Fruit fly (Drosophila melanogaster) whole organism, prepupa: ENCODE data around the gene PolD1.

ENCODE experiments used
- Blimp-1 ChIP-seq: fragments of 200-800 bp; sonication (Bioruptor generic); optimal IDR thresholded peaks from 3 replicates; lab custom pipeline; 2017; ENCODE audit warnings: missing biosample characterization, missing genetic modification characterization, mild to moderate bottlenecking, moderate library complexity, missing genetic modification reagents
- CG10631 ChIP-seq: fragments of 200-800 bp; sonication (Bioruptor generic); optimal IDR thresholded peaks from 2 replicates; lab custom pipeline; 2016; ENCODE audit warnings: missing biosample characterization, missing genetic modification characterization
- CG10669 ChIP-seq: fragments of 200-800 bp; sonication (Bioruptor generic); optimal IDR thresholded peaks from 3 replicates; lab custom pipeline; 2018; ENCODE audit warnings: missing biosample characterization, mild to moderate bottlenecking, missing genetic modification characterization, moderate library complexity
- CG11294 ChIP-seq: fragments of 200-800 bp; sonication (Bioruptor generic); IDR thresholded peaks from 2 replicates; pipeline ENCODE4 v1.3.6; 2022; ENCODE audit warnings: missing biosample characterization, missing genetic modification characterization
- CG11902 ChIP-seq: fragments of 200-800 bp; sonication (Bioruptor generic); optimal IDR thresholded peaks from 3 replicates; lab custom pipeline; 2016; ENCODE audit warnings: missing biosample characterization, missing genetic modification characterization
- CG15336 ChIP-seq: fragments of 200-800 bp; sonication (Bioruptor generic); IDR thresholded peaks from 2 replicates; pipeline ENCODE4 v1.3.6; 2022; ENCODE audit warnings: missing biosample characterization, missing genetic modification characterization
- CG1621 ChIP-seq: fragments of 200-800 bp; sonication (Bioruptor generic); optimal IDR thresholded peaks from 3 replicates; lab custom pipeline; 2018; ENCODE audit warnings: missing biosample characterization, mild to moderate bottlenecking, missing genetic modification characterization
- CG16779 ChIP-seq: fragments of 200-800 bp; sonication (Bioruptor generic); optimal IDR thresholded peaks from 3 replicates; lab custom pipeline; 2017; ENCODE audit warnings: missing biosample characterization, mild to moderate bottlenecking, missing genetic modification characterization
- CG31627 ChIP-seq: fragments of 200-800 bp; sonication (Bioruptor generic); optimal IDR thresholded peaks from 3 replicates; lab custom pipeline; 2016; ENCODE audit warnings: missing biosample characterization, missing genetic modification characterization
- CG32006 ChIP-seq: fragments of 200-800 bp; sonication (Bioruptor generic); optimal IDR thresholded peaks from 3 replicates; lab custom pipeline; 2017; ENCODE audit warnings: missing biosample characterization, mild to moderate bottlenecking, missing genetic modification characterization
- CG34406 ChIP-seq: fragments of 200-800 bp; sonication (Bioruptor generic); optimal IDR thresholded peaks from 3 replicates; lab custom pipeline; 2016; ENCODE audit warnings: missing biosample characterization, missing genetic modification characterization
- CG3919 ChIP-seq: fragments of 200-800 bp; sonication (Bioruptor generic); optimal IDR thresholded peaks from 3 replicates; lab custom pipeline; 2016; ENCODE audit warnings: missing biosample characterization, missing genetic modification characterization
- CG4318 ChIP-seq: fragments of 200-800 bp; sonication (Bioruptor generic); optimal IDR thresholded peaks from 3 replicates; lab custom pipeline; 2017; ENCODE audit warnings: missing biosample characterization, mild to moderate bottlenecking, missing genetic modification characterization
- CG6163 ChIP-seq: fragments of 200-800 bp; sonication (Bioruptor generic); IDR thresholded peaks from 3 replicates; pipeline ENCODE4 v1.3.6; 2022; ENCODE audit warnings: missing biosample characterization, missing genetic modification characterization
- CG8319 ChIP-seq: fragments of 200-800 bp; sonication (Bioruptor generic); optimal IDR thresholded peaks from 3 replicates; lab custom pipeline; 2016; ENCODE audit warnings: missing biosample characterization, missing genetic modification characterization
- CG8632 ChIP-seq: fragments of 200-800 bp; sonication (Bioruptor generic); optimal IDR thresholded peaks from 3 replicates; lab custom pipeline; 2016; ENCODE audit warnings: missing biosample characterization, missing genetic modification characterization
- CG9139 ChIP-seq: fragments of 200-800 bp; sonication (Bioruptor generic); optimal IDR thresholded peaks from 3 replicates; lab custom pipeline; 2017; ENCODE audit warnings: missing biosample characterization, mild to moderate bottlenecking, missing genetic modification characterization
- Eip75B ChIP-seq: fragments of 200-800 bp; sonication (Bioruptor generic); optimal IDR thresholded peaks from 3 replicates; lab custom pipeline; 2016; ENCODE audit warnings: missing biosample characterization, missing genetic modification characterization
- Eip78C ChIP-seq: fragments of 200-800 bp; sonication (Bioruptor generic); peaks from one replicate; lab custom pipeline; 2016; ENCODE audit warnings: missing biosample characterization, missing genetic modification characterization
- Eip93F ChIP-seq: fragments of 200-800 bp; sonication (Bioruptor generic); optimal IDR thresholded peaks from 2 replicates; lab custom pipeline; 2016; ENCODE audit warnings: missing biosample characterization, mild to moderate bottlenecking, missing genetic modification characterization
- Ets21C ChIP-seq: fragments of 200-800 bp; sonication (Bioruptor generic); optimal IDR thresholded peaks from 3 replicates; lab custom pipeline; 2016; ENCODE audit warnings: missing biosample characterization, missing genetic modification characterization
- Gug ChIP-seq: fragments of 200-800 bp; sonication (Bioruptor generic); IDR thresholded peaks from 2 replicates; pipeline ENCODE4 v1.3.6; 2022; ENCODE audit warnings: missing biosample characterization, missing genetic modification characterization
- Hr4 ChIP-seq: fragments of 200-800 bp; sonication (Bioruptor generic); optimal IDR thresholded peaks from 3 replicates; lab custom pipeline; 2016; ENCODE audit warnings: missing biosample characterization, missing genetic modification characterization
- Lpt ChIP-seq: fragments of 200-800 bp; sonication (Bioruptor generic); optimal IDR thresholded peaks from 3 replicates; lab custom pipeline; 2016; ENCODE audit warnings: missing biosample characterization, missing genetic modification characterization
- Met ChIP-seq: fragments of 200-800 bp; sonication (Bioruptor generic); optimal IDR thresholded peaks from 3 replicates; lab custom pipeline; 2016; ENCODE audit warnings: missing biosample characterization, missing genetic modification characterization
- OdsH ChIP-seq: fragments of 200-800 bp; sonication (Bioruptor generic); optimal IDR thresholded peaks from 3 replicates; lab custom pipeline; 2016; ENCODE audit warnings: missing biosample characterization, missing genetic modification characterization
- Smox ChIP-seq: fragments of 200-800 bp; sonication (Bioruptor generic); optimal IDR thresholded peaks from 3 replicates; lab custom pipeline; 2016; ENCODE audit warnings: missing biosample characterization, missing genetic modification characterization
- Sox14 ChIP-seq: fragments of 200-800 bp; sonication (Bioruptor generic); optimal IDR thresholded peaks from 3 replicates; lab custom pipeline; 2016; ENCODE audit warnings: missing biosample characterization, missing genetic modification characterization
- achi ChIP-seq: fragments of 200-800 bp; sonication (Bioruptor generic); optimal IDR thresholded peaks from 3 replicates; lab custom pipeline; 2016; ENCODE audit warnings: missing biosample characterization, missing genetic modification characterization
- acj6 ChIP-seq: fragments of 200-800 bp; sonication (Bioruptor generic); optimal IDR thresholded peaks from 3 replicates; lab custom pipeline; 2016; ENCODE audit warnings: missing biosample characterization, missing genetic modification characterization
- dac ChIP-seq: fragments of 200-800 bp; sonication (Bioruptor generic); optimal IDR thresholded peaks from 2 replicates; lab custom pipeline; 2017; ENCODE audit warnings: missing biosample characterization, mild to moderate bottlenecking, missing genetic modification characterization
- esn ChIP-seq: fragments of 200-800 bp; sonication (Bioruptor generic); optimal IDR thresholded peaks from 2 replicates; lab custom pipeline; 2016; ENCODE audit warnings: missing biosample characterization, mild to moderate bottlenecking, missing genetic modification characterization, moderate library complexity
- fd59A ChIP-seq: fragments of 200-800 bp; sonication (Bioruptor generic); optimal IDR thresholded peaks from 2 replicates; lab custom pipeline; 2017; ENCODE audit warnings: missing biosample characterization, mild to moderate bottlenecking, missing genetic modification characterization, missing genetic modification reagents
- fd85E ChIP-seq: fragments of 200-800 bp; sonication (Bioruptor generic); optimal IDR thresholded peaks from 3 replicates; lab custom pipeline; 2016; ENCODE audit warnings: missing biosample characterization, missing genetic modification characterization
- fkh ChIP-seq: fragments of 200-800 bp; sonication (Bioruptor generic); optimal IDR thresholded peaks from 3 replicates; lab custom pipeline; 2017; ENCODE audit warnings: missing biosample characterization, mild to moderate bottlenecking, missing genetic modification characterization, moderate library complexity
- lz ChIP-seq: fragments of 200-800 bp; sonication (Bioruptor generic); optimal IDR thresholded peaks from 3 replicates; lab custom pipeline; 2016; ENCODE audit warnings: missing biosample characterization, missing genetic modification characterization
- pdm3 ChIP-seq: fragments of 200-800 bp; sonication (Bioruptor generic); optimal IDR thresholded peaks from 3 replicates; lab custom pipeline; 2016; ENCODE audit warnings: missing biosample characterization, missing genetic modification characterization
- salr ChIP-seq, 2 experiments: fragments of 200-800 bp; sonication (Bioruptor generic); optimal IDR thresholded peaks; 3 replicates each; lab custom pipeline; 2016 to 2018; ENCODE audit warnings: missing biosample characterization in 2 of 2, missing genetic modification characterization in 2 of 2, mild to moderate bottlenecking in 1 of 2
- ss ChIP-seq, 2 experiments: fragments of 200-800 bp; sonication (Bioruptor generic); optimal IDR thresholded peaks; 2 replicates in 1 of 2; 3 replicates in 1 of 2; lab custom pipeline; 2017 to 2018; ENCODE audit warnings: mild to moderate bottlenecking in 2 of 2, missing biosample characterization in 2 of 2, missing genetic modification characterization in 2 of 2, moderate library complexity in 1 of 2
- svp ChIP-seq: fragments of 200-800 bp; sonication (Bioruptor generic); peaks from one replicate; lab custom pipeline; 2016; ENCODE audit warnings: missing biosample characterization, missing genetic modification characterization
- topi ChIP-seq: fragments of 200-800 bp; sonication (Bioruptor generic); optimal IDR thresholded peaks from 3 replicates; lab custom pipeline; 2016; ENCODE audit warnings: missing biosample characterization, missing genetic modification characterization
- vri ChIP-seq: fragments of 200-800 bp; sonication (Bioruptor generic); optimal IDR thresholded peaks from 3 replicates; lab custom pipeline; 2016; ENCODE audit warnings: missing biosample characterization, mild to moderate bottlenecking, missing genetic modification characterization

The PolD1 gene

DNA sequence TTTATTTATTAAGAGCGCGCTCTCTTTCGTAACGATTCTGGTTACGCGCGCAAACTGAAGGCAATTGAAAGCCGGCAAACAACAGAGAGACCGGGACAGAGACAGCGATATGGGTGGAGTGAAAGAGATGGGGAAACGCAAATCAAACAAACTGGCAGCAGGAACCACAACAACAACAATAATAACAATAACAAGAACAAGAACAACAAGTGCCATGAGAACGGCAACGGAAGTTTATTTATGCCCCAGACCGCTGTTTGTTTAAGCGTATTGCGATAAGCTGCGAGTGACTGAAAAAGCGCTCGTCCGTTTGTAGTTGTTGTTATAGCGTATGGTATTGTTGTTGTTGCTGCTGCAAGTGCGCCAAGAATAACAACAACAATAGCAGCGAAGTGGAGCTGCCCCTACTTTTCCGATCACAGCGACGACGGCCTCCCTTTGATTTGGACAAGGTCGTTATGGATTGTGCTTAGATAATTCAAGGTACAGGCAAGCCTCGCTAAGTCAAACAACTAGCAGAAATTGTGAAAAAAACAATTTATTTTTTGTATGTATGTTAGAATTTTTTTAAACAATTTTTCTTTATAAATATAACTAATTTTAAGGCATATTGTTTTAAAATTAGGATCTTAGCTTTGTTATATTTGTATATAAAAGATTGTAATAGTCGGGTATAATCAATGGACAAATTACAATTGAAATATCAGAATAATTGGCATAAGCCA lies 38.6 kb upstream of the PolD1 start (continued):
- TF ChIP-seq vri (GFP tag; lab: Kevin White, UChicago) (peak; percentile 13), CG16779 (tag; lab: Kevin White, UChicago) (peak; percentile 58), achi (GFP tag; lab: Kevin White, UChicago) (no peak), CG15336 (GFP tag; lab: Robert Waterston, UW) (no peak), CG34406 (GFP tag; lab: Kevin White, UChicago) (peak; percentile 44), topi (GFP tag; lab: Kevin White, UChicago) (no peak), dac (GFP tag; lab: Kevin White, UChicago) (no peak), Sox14 (peak; percentile 11), Met (GFP tag; lab: Kevin White, UChicago) (peak; percentile 15), CG11902 (no peak), svp (peak; percentile 29), CG10631 (GFP tag; lab: Kevin White, UChicago) (peak; percentile 28), CG10669 (GFP tag; lab: Kevin White, UChicago) (peak; percentile 45), salr (GFP tag; optimal IDR thresholded peaks at IDR 0.05; lab: Kevin White, UChicago) (peak in 1 of 2 experiments; percentile 33), CG4318 (no peak), Lpt (GFP tag; lab: Kevin White, UChicago) (no peak)

DNA sequence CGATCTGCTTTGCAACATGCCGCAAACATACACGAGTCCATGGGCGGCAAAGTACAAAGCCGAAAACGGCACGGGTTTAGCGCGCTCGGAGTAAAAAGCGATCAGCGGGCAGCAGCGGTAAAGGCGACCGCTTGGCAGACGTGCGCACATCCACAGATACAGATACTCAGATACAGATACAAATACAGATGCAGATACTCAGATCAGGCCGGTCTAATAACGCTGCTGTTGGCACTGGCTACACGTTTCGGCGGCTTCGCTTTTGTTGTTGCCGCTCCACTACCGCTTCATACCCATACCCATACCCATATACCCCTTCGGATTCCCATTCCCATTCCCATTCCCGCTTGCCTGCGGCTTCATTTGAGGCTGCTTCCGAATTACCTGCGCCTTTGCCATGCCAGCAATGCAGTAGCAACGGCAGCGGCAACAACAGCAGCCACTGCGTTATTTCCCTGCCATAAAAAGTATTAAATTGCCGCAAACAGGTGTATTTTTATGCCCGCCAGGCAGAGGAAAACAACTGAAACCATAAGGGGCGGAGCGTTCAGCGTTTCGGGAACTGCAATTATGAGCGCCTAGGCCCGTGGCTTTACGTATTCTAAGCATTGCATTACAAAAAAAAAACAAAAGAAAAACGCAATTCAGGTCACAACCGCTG lies 37.5 kb upstream of the PolD1 start:
- TF ChIP-seq topi (GFP tag; lab: Kevin White, UChicago) (no peak), svp (peak; percentile 32), Eip75B (GFP tag; lab: Kevin White, UChicago) (no peak), ss (GFP tag; optimal IDR thresholded peaks at IDR 0.05; lab: Kevin White, UChicago) (no peak), esn (GFP tag; lab: Kevin White, UChicago) (peak; percentile 13)

DNA sequence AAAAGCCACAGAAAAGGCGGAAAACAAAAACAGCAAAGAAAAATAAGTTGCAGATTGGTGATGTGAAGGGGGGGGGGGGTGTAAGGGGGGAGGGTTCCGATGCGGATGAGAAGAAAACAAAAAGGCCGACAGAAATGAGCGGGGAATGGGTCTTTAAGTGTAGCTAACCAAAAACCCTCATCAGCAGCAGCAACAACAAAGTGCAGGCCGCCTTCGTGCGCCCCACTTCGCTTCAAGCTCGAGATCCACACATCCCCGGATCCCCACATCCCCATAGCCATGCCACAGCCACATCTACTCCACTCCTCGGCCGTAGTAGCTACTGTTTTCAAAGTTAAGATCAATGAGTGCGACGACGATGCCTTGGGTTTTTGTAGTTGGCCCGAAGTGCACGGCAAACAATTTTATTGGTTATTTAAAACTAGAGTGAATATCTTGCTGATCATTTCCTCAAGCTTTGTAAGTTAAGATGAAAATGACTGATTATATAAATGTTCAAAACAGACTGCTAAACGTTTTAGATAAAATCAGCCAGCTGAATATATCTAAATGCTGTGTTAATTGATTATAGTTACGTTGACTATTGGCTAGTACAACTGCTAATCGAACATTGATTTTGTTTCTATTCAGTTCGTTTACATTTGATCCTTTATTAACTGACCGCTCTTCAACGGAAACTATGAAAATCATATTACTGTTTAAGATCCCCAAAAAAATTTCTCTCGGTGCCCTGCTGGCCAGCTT lies 36.8 kb upstream of the PolD1 start:
- TF ChIP-seq Smox (GFP tag; lab: Kevin White, UChicago) (peak; percentile 63), CG32006 (peak; percentile 72), OdsH (peak; percentile 65), svp (peak; percentile 89), CG8319 (GFP tag; lab: Kevin White, UChicago) (peak; percentile 28), Eip78C (peak; percentile 94), CG1621 (no peak), pdm3 (peak; percentile 66), CG10631 (GFP tag; lab: Kevin White, UChicago) (peak; percentile 54), esn (GFP tag; lab: Kevin White, UChicago) (peak; percentile 81), Eip93F (no peak), CG15336 (GFP tag; lab: Robert Waterston, UW) (no peak; the same call in none of the 2 replicates), Hr4 (GFP tag; lab: Kevin White, UChicago) (peak; percentile 65), fkh (GFP tag; lab: Kevin White, UChicago) (no peak), Lpt (GFP tag; lab: Kevin White, UChicago) (peak; percentile 24), fd85E (GFP tag; lab: Kevin White, UChicago) (no peak), acj6 (GFP tag; lab: Kevin White, UChicago) (peak; percentile 51), lz (peak; percentile 74), CG11294 (GFP tag; lab: Robert Waterston, UW) (no peak), CG31627 (GFP tag; lab: Kevin White, UChicago) (peak; percentile 77), Ets21C (GFP tag; lab: Kevin White, UChicago) (peak; percentile 42), CG3919 (peak; percentile 57), dac (GFP tag; lab: Kevin White, UChicago) (no peak), ss (GFP tag; optimal IDR thresholded peaks at IDR 0.05; lab: Kevin White, UChicago) (peak; percentile 27 to 63), Eip75B (GFP tag; lab: Kevin White, UChicago) (peak; percentile 70), CG8632 (GFP tag; lab: Kevin White, UChicago) (peak; percentile 47), CG9139 (GFP tag; lab: Kevin White, UChicago) (no peak), CG4318 (peak; percentile 35), CG10669 (GFP tag; lab: Kevin White, UChicago) (peak; percentile 58), CG6163 (no peak), fd59A (GFP tag; lab: Kevin White, UChicago) (peak; percentile 50), CG16779 (tag; lab: Kevin White, UChicago) (peak; percentile 15), Blimp-1 (GFP tag; lab: Kevin White, UChicago) (peak; percentile 8), Gug (no peak)
